Comparison of ENCODE assay signal across 1 fruit fly cellular context in genomic region chr3R:21627752-21628151, dm6.
TF ChIP-seq lines count a peak whose summit lies in the region.

No protein-coding gene starts in this region.

TF ChIP-seq in whole organism, embryonic, 481 proteins besides CTCF, POLR2A, EP300 and RAD21 (continued from another document and continues in another):
- TF ChIP-seq az2 (GFP tag; optimal IDR thresholded peaks at IDR 0.05; lab: Kevin White, UChicago) (peak; percentile 64), CG17829 (tag; optimal IDR thresholded peaks at IDR 0.05; lab: Kevin White, UChicago) (peak; percentile 70), eyg (GFP tag; optimal IDR thresholded peaks at IDR 0.05; lab: Kevin White, UChicago) (no peak), CG3163 (GFP tag; optimal IDR thresholded peaks at IDR 0.05; lab: Kevin White, UChicago) (no peak), mirr (GFP tag; optimal IDR thresholded peaks at IDR 0.05; lab: Kevin White, UChicago) (peak; percentile 39), zen (tag; optimal IDR thresholded peaks at IDR 0.05; lab: Kevin White, UChicago) (peak; percentile 67), GATAe (GFP tag; conservative IDR thresholded peaks at IDR 0.05; lab: Robert Waterston, UW) (no peak), Dad (GFP tag; optimal IDR thresholded peaks at IDR 0.05; lab: Kevin White, UChicago) (no peak), CG9932 (GFP tag; IDR thresholded peaks at IDR 0.05; lab: Robert Waterston, UW) (peak; percentile 73), MBD-R2 (GFP tag; IDR thresholded peaks at IDR 0.05; lab: Robert Waterston, UW) (peak; percentile 62; the same call in 1 of the 2 replicates), CG3726 (GFP tag; IDR thresholded peaks at IDR 0.05; lab: Robert Waterston, UW) (no peak), Hr51 (GFP tag; optimal IDR thresholded peaks at IDR 0.05; lab: Kevin White, UChicago) (peak; percentile 37 to 62), Med (GFP tag; lab: Kevin White, UChicago) (peak; percentile 88), Oli (tag; optimal IDR thresholded peaks at IDR 0.05; lab: Kevin White, UChicago) (peak; percentile 64), zen2 (GFP tag; IDR thresholded peaks at IDR 0.05; lab: Robert Waterston, UW; ENCODE audit: partially characterized antibody) (no peak), CG11504 (tag; optimal IDR thresholded peaks at IDR 0.05; lab: Kevin White, UChicago) (peak; percentile 75), p53 (GFP tag; optimal IDR thresholded peaks at IDR 0.05; lab: Kevin White, UChicago) (no peak), Ssrp (tag; optimal IDR thresholded peaks at IDR 0.05; lab: Kevin White, UChicago) (peak; percentile 44), sr (GFP tag; IDR thresholded peaks at IDR 0.05; lab: Robert Waterston, UW) (no peak), sna (GFP tag; IDR thresholded peaks at IDR 0.05; lab: Robert Waterston, UW; ENCODE audit: partially characterized antibody) (no peak), dmrt11E (tag; optimal IDR thresholded peaks at IDR 0.05; lab: Kevin White, UChicago) (peak; percentile 51), exex (tag; optimal IDR thresholded peaks at IDR 0.05; lab: Kevin White, UChicago) (no peak), CG10147 (GFP tag; optimal IDR thresholded peaks at IDR 0.05; lab: Kevin White, UChicago) (peak; percentile 65), CG10462 (GFP tag; optimal IDR thresholded peaks at IDR 0.05; lab: Kevin White, UChicago) (peak; percentile 35), Poxn (GFP tag; IDR thresholded peaks at IDR 0.05; lab: Robert Waterston, UW) (peak; percentile 16; the same call in 1 of the 2 replicates), CG6272 (GFP tag; IDR thresholded peaks at IDR 0.05; lab: Robert Waterston, UW) (no peak; the same call in 1 of the 2 replicates), h (optimal IDR thresholded peaks at IDR 0.05; lab: Kevin White, UChicago) (no peak), YL-1 (GFP tag; optimal IDR thresholded peaks at IDR 0.05; lab: Kevin White, UChicago) (no peak), insv (GFP tag; optimal IDR thresholded peaks at IDR 0.05; lab: Kevin White, UChicago) (no peak), Hand (GFP tag; optimal IDR thresholded peaks at IDR 0.05; lab: Kevin White, UChicago) (peak; percentile 29), Dfd (GFP tag; optimal IDR thresholded peaks at IDR 0.05; lab: Kevin White, UChicago) (no peak), Nf-YC (tag; optimal IDR thresholded peaks at IDR 0.05; lab: Kevin White, UChicago) (no peak), peb (GFP tag; IDR thresholded peaks at IDR 0.05; lab: Robert Waterston, UW) (no peak), CG4282 (GFP tag; optimal IDR thresholded peaks at IDR 0.05; lab: Kevin White, UChicago) (no peak), odd (GFP tag; optimal IDR thresholded peaks at IDR 0.05; lab: Kevin White, UChicago) (peak; percentile 36), tio (GFP tag; optimal IDR thresholded peaks at IDR 0.05; lab: Kevin White, UChicago) (peak; percentile 65), gsb-n (tag; optimal IDR thresholded peaks at IDR 0.05; lab: Kevin White, UChicago) (peak; percentile 59), NFAT (GFP tag; IDR thresholded peaks at IDR 0.05; lab: Robert Waterston, UW) (peak; percentile 65), CG4617 (GFP tag; optimal IDR thresholded peaks at IDR 0.05; lab: Kevin White, UChicago; ENCODE audit: borderline replicate concordance) (no peak), CG15601 (tag; optimal IDR thresholded peaks at IDR 0.05; lab: Kevin White, UChicago) (peak; percentile 34), Hmr (GFP tag; optimal IDR thresholded peaks at IDR 0.05; lab: Kevin White, UChicago) (peak; percentile 74), Rx (GFP tag; IDR thresholded peaks at IDR 0.05; lab: Robert Waterston, UW) (no peak), B-H2 (GFP tag; optimal IDR thresholded peaks at IDR 0.05; lab: Kevin White, UChicago) (no peak), Stat92E (GFP tag; optimal IDR thresholded peaks at IDR 0.05; lab: Kevin White, UChicago) (no peak), CG11560 (tag; IDR thresholded peaks at IDR 0.05; lab: Robert Waterston, UW) (no peak), Lpt (GFP tag; optimal IDR thresholded peaks at IDR 0.05; lab: Kevin White, UChicago) (no peak), Spps (tag; optimal IDR thresholded peaks at IDR 0.05; lab: Kevin White, UChicago) (no peak), Hmx (GFP tag; optimal IDR thresholded peaks at IDR 0.05; lab: Kevin White, UChicago) (peak; percentile 17), knrl (GFP tag; IDR thresholded peaks at IDR 0.05; lab: Robert Waterston, UW; ENCODE audit: partially characterized antibody) (no peak), CG12155 (GFP tag; optimal IDR thresholded peaks at IDR 0.05; lab: Kevin White, UChicago) (peak; percentile 70), CG17612 (GFP tag; IDR thresholded peaks at IDR 0.05; lab: Robert Waterston, UW) (0 out of 2 replicates have a peak, but pooled peaks have one; percentile 29), bowl (GFP tag; IDR thresholded peaks at IDR 0.05; lab: Robert Waterston, UW) (0 out of 2 replicates have a peak, but pooled peaks have one; percentile 36), CG3065 (GFP tag; optimal IDR thresholded peaks at IDR 0.05; lab: Kevin White, UChicago) (no peak), tna (GFP tag; IDR thresholded peaks at IDR 0.05; lab: Robert Waterston, UW; ENCODE audit: partially characterized antibody) (no peak), CG7786 (GFP tag; optimal IDR thresholded peaks at IDR 0.05; lab: Kevin White, UChicago) (peak; percentile 16), CG12769 (tag; optimal IDR thresholded peaks at IDR 0.05; lab: Kevin White, UChicago) (peak; percentile 70), Sox100B (GFP tag; optimal IDR thresholded peaks at IDR 0.05; lab: Kevin White, UChicago) (peak; percentile 21), vvl (GFP tag; IDR thresholded peaks at IDR 0.05; lab: Robert Waterston, UW) (peak; percentile 84), crp (GFP tag; optimal IDR thresholded peaks at IDR 0.05; lab: Kevin White, UChicago) (no peak), tup (GFP tag; optimal IDR thresholded peaks at IDR 0.05; lab: Kevin White, UChicago) (peak; percentile 5), CG16863 (GFP tag; optimal IDR thresholded peaks at IDR 0.05; lab: Kevin White, UChicago) (no peak), row (GFP tag; IDR thresholded peaks at IDR 0.05; lab: Robert Waterston, UW) (peak; percentile 82), Atf-2 (GFP tag; optimal IDR thresholded peaks at IDR 0.05; lab: Kevin White, UChicago) (no peak), her (GFP tag; optimal IDR thresholded peaks at IDR 0.05; lab: Kevin White, UChicago) (no peak), da (GFP tag; optimal IDR thresholded peaks at IDR 0.05; lab: Kevin White, UChicago) (no peak), CG11695 (GFP tag; IDR thresholded peaks at IDR 0.05; lab: Robert Waterston, UW) (peak; percentile 77; the same call in 2 of the 3 replicates), CG2875 (GFP tag; optimal IDR thresholded peaks at IDR 0.05; lab: Kevin White, UChicago) (peak; percentile 24), btn (GFP tag; optimal IDR thresholded peaks at IDR 0.05; lab: Kevin White, UChicago) (no peak), CG13894 (tag; optimal IDR thresholded peaks at IDR 0.05; lab: Kevin White, UChicago) (peak; percentile 20), tgo (GFP tag; IDR thresholded peaks at IDR 0.05; lab: Robert Waterston, UW) (peak; percentile 70), CG14710 (tag; optimal IDR thresholded peaks at IDR 0.05; lab: Kevin White, UChicago) (peak; percentile 58), CG12104 (GFP tag; optimal IDR thresholded peaks at IDR 0.05; lab: Kevin White, UChicago) (peak; percentile 26), tx (GFP tag; optimal IDR thresholded peaks at IDR 0.05; lab: Kevin White, UChicago) (peak; percentile 13), Six4 (GFP tag; optimal IDR thresholded peaks at IDR 0.05; lab: Kevin White, UChicago) (peak; percentile 42), vnd (GFP tag; IDR thresholded peaks at IDR 0.05; lab: Robert Waterston, UW; ENCODE audit: partially characterized antibody) (no peak), Fer3 (tag; optimal IDR thresholded peaks at IDR 0.05; lab: Kevin White, UChicago) (peak; percentile 73), Bgb (GFP tag; IDR thresholded peaks at IDR 0.05; lab: Robert Waterston, UW; ENCODE audit: partially characterized antibody) (no peak), CG10654 (GFP tag; optimal IDR thresholded peaks at IDR 0.05; lab: Kevin White, UChicago) (peak; percentile 31), sqz (GFP tag; optimal IDR thresholded peaks at IDR 0.05; lab: Kevin White, UChicago) (no peak), pum (GFP tag; optimal IDR thresholded peaks at IDR 0.05; lab: Kevin White, UChicago) (peak; percentile 24), NC2β (GFP tag; optimal IDR thresholded peaks at IDR 0.05; lab: Kevin White, UChicago) (peak; percentile 21), CG11085 (GFP tag; IDR thresholded peaks at IDR 0.05; lab: Robert Waterston, UW) (no peak), CG30020 (tag; optimal IDR thresholded peaks at IDR 0.05; lab: Kevin White, UChicago) (no peak), Mrtf (GFP tag; IDR thresholded peaks at IDR 0.05; lab: Robert Waterston, UW) (0 out of 3 replicates have a peak, but pooled peaks have one; percentile 44), pho (GFP tag; optimal IDR thresholded peaks at IDR 0.05; lab: Kevin White, UChicago) (peak; percentile 30), CG32772 (GFP tag; IDR thresholded peaks at IDR 0.05; lab: Robert Waterston, UW) (peak; percentile 50; the same call in 1 of the 2 replicates), CG34422 (GFP tag; IDR thresholded peaks at IDR 0.05; lab: Robert Waterston, UW) (peak; percentile 64; the same call in 2 of the 3 replicates), hbn (GFP tag; IDR thresholded peaks at IDR 0.05; lab: Robert Waterston, UW; ENCODE audit: partially characterized antibody) (no peak), grau (tag; optimal IDR thresholded peaks at IDR 0.05; lab: Kevin White, UChicago) (peak; percentile 71), jumu (GFP tag; optimal IDR thresholded peaks at IDR 0.05; lab: Kevin White, UChicago) (no peak), Side (GFP tag; optimal IDR thresholded peaks at IDR 0.05; lab: Kevin White, UChicago) (peak; percentile 13), crc (GFP tag; optimal IDR thresholded peaks at IDR 0.05; lab: Kevin White, UChicago) (no peak), fu2 (GFP tag; optimal IDR thresholded peaks at IDR 0.05; lab: Kevin White, UChicago) (no peak), gt (GFP tag; IDR thresholded peaks at IDR 0.05; lab: Robert Waterston, UW) (no peak), CG10959 (GFP tag; IDR thresholded peaks at IDR 0.05; lab: Robert Waterston, UW) (peak; percentile 22; the same call in 1 of the 2 replicates), D19A (tag; optimal IDR thresholded peaks at IDR 0.05; lab: Kevin White, UChicago) (peak; percentile 50), CG1233 (GFP tag; optimal IDR thresholded peaks at IDR 0.05; lab: Kevin White, UChicago) (peak; percentile 57), pan (optimal IDR thresholded peaks at IDR 0.05; lab: Kevin White, UChicago) (no peak), pan (GFP tag; optimal IDR thresholded peaks at IDR 0.05 in 1 of 2, IDR thresholded peaks at IDR 0.05 in 1 of 2) (peak in 1 of 2 experiments; percentile 75), repo (GFP tag; optimal IDR thresholded peaks at IDR 0.05; lab: Kevin White, UChicago) (no peak), lbe (GFP tag; optimal IDR thresholded peaks at IDR 0.05; lab: Kevin White, UChicago) (peak; percentile 74), lilli (GFP tag; optimal IDR thresholded peaks at IDR 0.05; lab: Kevin White, UChicago) (peak; percentile 69), wek (GFP tag; optimal IDR thresholded peaks at IDR 0.05; lab: Kevin White, UChicago) (no peak), CG2116 (GFP tag; optimal IDR thresholded peaks at IDR 0.05; lab: Kevin White, UChicago) (no peak), gem (tag; optimal IDR thresholded peaks at IDR 0.05; lab: Kevin White, UChicago) (peak; percentile 85), Ets65A (GFP tag; lab: Kevin White, UChicago) (peak; percentile 91), cg (GFP tag; optimal IDR thresholded peaks at IDR 0.05; lab: Kevin White, UChicago) (no peak), en (GFP tag; optimal IDR thresholded peaks at IDR 0.05; lab: Kevin White, UChicago) (peak; percentile 16), hkb (optimal IDR thresholded peaks at IDR 0.05; lab: Kevin White, UChicago) (no peak), hkb (GFP tag; IDR thresholded peaks at IDR 0.05; lab: Robert Waterston, UW) (peak; percentile 70), Doc2 (GFP tag; IDR thresholded peaks at IDR 0.05; lab: Robert Waterston, UW) (no peak), pfk (GFP tag; optimal IDR thresholded peaks at IDR 0.05; lab: Kevin White, UChicago) (no peak), CG1792 (GFP tag; optimal IDR thresholded peaks at IDR 0.05; lab: Kevin White, UChicago) (no peak), twi (tag; optimal IDR thresholded peaks at IDR 0.05; lab: Kevin White, UChicago) (peak; percentile 12), PHDP (tag; optimal IDR thresholded peaks at IDR 0.05; lab: Kevin White, UChicago) (peak; percentile 79), Drgx (GFP tag; IDR thresholded peaks at IDR 0.05; lab: Robert Waterston, UW) (peak; percentile 83), CG12236 (GFP tag; optimal IDR thresholded peaks at IDR 0.05; lab: Kevin White, UChicago) (peak; percentile 20), Abd-B (GFP tag; optimal IDR thresholded peaks at IDR 0.05; lab: Kevin White, UChicago) (peak; percentile 62), H2.0 (GFP tag; IDR thresholded peaks at IDR 0.05; lab: Robert Waterston, UW) (peak; percentile 52), lola (GFP tag; optimal IDR thresholded peaks at IDR 0.05; lab: Kevin White, UChicago) (peak in 1 of 3 experiments; percentile 23), Vsx1 (GFP tag; optimal IDR thresholded peaks at IDR 0.05; lab: Kevin White, UChicago) (peak; percentile 46), CG1602 (GFP tag; optimal IDR thresholded peaks at IDR 0.05; lab: Kevin White, UChicago) (peak; percentile 32), CG17385 (GFP tag; optimal IDR thresholded peaks at IDR 0.05; lab: Kevin White, UChicago) (peak; percentile 49), CG8924 (tag; optimal IDR thresholded peaks at IDR 0.05; lab: Kevin White, UChicago) (peak; percentile 71), ro (GFP tag; IDR thresholded peaks at IDR 0.05; lab: Robert Waterston, UW) (no peak), Dref (GFP tag; IDR thresholded peaks at IDR 0.05; lab: Robert Waterston, UW) (no peak), CG3407 (GFP tag; optimal IDR thresholded peaks at IDR 0.05; lab: Kevin White, UChicago) (peak; percentile 28), lmd (GFP tag; IDR thresholded peaks at IDR 0.05; lab: Robert Waterston, UW) (peak; percentile 65), CG18764 (GFP tag; optimal IDR thresholded peaks at IDR 0.05; lab: Kevin White, UChicago) (no peak), chif (GFP tag; optimal IDR thresholded peaks at IDR 0.05; lab: Kevin White, UChicago) (peak in 1 of 2 experiments; percentile 39), CG6765 (GFP tag; optimal IDR thresholded peaks at IDR 0.05; lab: Kevin White, UChicago) (peak; percentile 37), CG3281 (GFP tag; optimal IDR thresholded peaks at IDR 0.05; lab: Kevin White, UChicago) (peak; percentile 76), ac (GFP tag; optimal IDR thresholded peaks at IDR 0.05; lab: Kevin White, UChicago) (no peak)
